Fruit fly (Drosophila melanogaster) whole organism, embryonic: ENCODE results near the gene Alg9.
A peak's percentile ranks its signal among the peaks of the same experiment; 100 is the strongest.

Experiments used
- Aef1 ChIP-seq: fragments of 200-800 bp; sonication (Bioruptor generic); IDR thresholded peaks from 3 replicates; pipeline ENCODE4 v1.3.6; 2022; ENCODE audit warnings: missing biosample characterization, missing genetic modification characterization
- Atf-2 ChIP-seq: fragments of 200-800 bp; sonication (Bioruptor generic); optimal IDR thresholded peaks from 2 replicates; lab custom pipeline; 2016; ENCODE audit warnings: missing biosample characterization, missing genetic modification characterization
- C15 ChIP-seq: fragments of 200-800 bp; sonication (Bioruptor generic); IDR thresholded peaks from 3 replicates; pipeline ENCODE4 v1.3.6; 2022; ENCODE audit warnings: missing biosample characterization, missing genetic modification characterization
- CG10959 ChIP-seq: fragments of 200-800 bp; sonication (Bioruptor generic); IDR thresholded peaks from 2 replicates; pipeline ENCODE4 v1.3.6; 2022; ENCODE audit warnings: missing biosample characterization, missing genetic modification characterization
- CG10979 ChIP-seq: fragments of 200-800 bp; sonication (Bioruptor generic); optimal IDR thresholded peaks from 2 replicates; lab custom pipeline; 2018; ENCODE audit warnings: missing biosample characterization, mild to moderate bottlenecking, missing genetic modification characterization, moderate library complexity
- CG11085 ChIP-seq: fragments of 200-800 bp; sonication (Bioruptor generic); IDR thresholded peaks from 2 replicates; pipeline ENCODE4 v1.3.6; 2022; ENCODE audit warnings: missing biosample characterization, missing genetic modification characterization
- CG11723 ChIP-seq: fragments of 200-800 bp; sonication (Bioruptor generic); optimal IDR thresholded peaks from 2 replicates; lab custom pipeline; 2017; ENCODE audit warnings: missing biosample characterization, mild to moderate bottlenecking, missing genetic modification characterization
- CG12769 ChIP-seq: fragments of 200-800 bp; sonication (Bioruptor generic); optimal IDR thresholded peaks from 2 replicates; lab custom pipeline; 2019; ENCODE audit warnings: missing biosample characterization, mild to moderate bottlenecking, missing genetic modification characterization, moderate library complexity
- CG12942 ChIP-seq: fragments of 200-800 bp; sonication (Bioruptor generic); optimal IDR thresholded peaks from 3 replicates; lab custom pipeline; 2016; ENCODE audit warnings: missing biosample characterization, missing genetic modification characterization
- CG13624 ChIP-seq: fragments of 200-800 bp; sonication (Bioruptor generic); optimal IDR thresholded peaks from 2 replicates; lab custom pipeline; 2016; ENCODE audit warnings: missing biosample characterization, missing genetic modification characterization
- CG13775 ChIP-seq: fragments of 200-800 bp; sonication (Bioruptor generic); optimal IDR thresholded peaks from 3 replicates; lab custom pipeline; 2017; ENCODE audit warnings: missing biosample characterization, mild to moderate bottlenecking, missing genetic modification characterization
- CG14667 ChIP-seq: fragments of 200-800 bp; sonication (Bioruptor generic); IDR thresholded peaks from 2 replicates; pipeline ENCODE4 v1.3.6; 2022; ENCODE audit warnings: missing biosample characterization, missing genetic modification characterization
- CG14860 ChIP-seq: fragments of 200-800 bp; sonication (Bioruptor generic); IDR thresholded peaks from 3 replicates; pipeline ENCODE4 v1.3.6; 2022; ENCODE audit warnings: missing biosample characterization, missing genetic modification characterization; ENCODE audit not compliant: partially characterized antibody
- CG14965 ChIP-seq: fragments of 200-800 bp; sonication (Bioruptor generic); optimal IDR thresholded peaks from 2 replicates; lab custom pipeline; 2016; ENCODE audit warnings: missing biosample characterization, missing genetic modification characterization, borderline replicate concordance
- CG16815 ChIP-seq: fragments of 200-800 bp; sonication (Bioruptor generic); optimal IDR thresholded peaks from 3 replicates; lab custom pipeline; 2017; ENCODE audit warnings: missing biosample characterization, mild to moderate bottlenecking, missing genetic modification characterization
- CG17328 ChIP-seq: fragments of 200-800 bp; sonication (Bioruptor generic); IDR thresholded peaks from 2 replicates; pipeline ENCODE4 v1.3.6; 2022; ENCODE audit warnings: missing biosample characterization, missing genetic modification characterization
- CG17829 ChIP-seq: fragments of 200-800 bp; optimal IDR thresholded peaks from 2 replicates; lab custom pipeline; 2019; ENCODE audit warnings: missing biosample characterization, mild to moderate bottlenecking, missing genetic modification characterization, moderate library complexity
- CG18262 ChIP-seq: fragments of 200-800 bp; optimal IDR thresholded peaks from 3 replicates; lab custom pipeline; 2019; ENCODE audit warnings: missing biosample characterization, mild to moderate bottlenecking, missing genetic modification characterization, moderate library complexity
- CG4360 ChIP-seq: fragments of 200-800 bp; sonication (Bioruptor generic); IDR thresholded peaks from 2 replicates; pipeline ENCODE4 v1.3.6; 2022; ENCODE audit warnings: missing biosample characterization, missing genetic modification characterization
- CG4730 ChIP-seq: fragments of 200-800 bp; sonication (Bioruptor generic); IDR thresholded peaks from 2 replicates; pipeline ENCODE4 v1.3.6; 2022; ENCODE audit warnings: missing biosample characterization, missing genetic modification characterization
- CG6813 ChIP-seq: fragments of 200-800 bp; sonication (Bioruptor generic); optimal IDR thresholded peaks from 2 replicates; lab custom pipeline; 2017; ENCODE audit warnings: missing biosample characterization, missing genetic modification characterization, mild to moderate bottlenecking, moderate library complexity, missing genetic modification reagents
- CG7372 ChIP-seq: fragments of 200-800 bp; sonication (Bioruptor generic); IDR thresholded peaks from 2 replicates; pipeline ENCODE4 v1.3.6; 2022; ENCODE audit warnings: missing biosample characterization, missing genetic modification characterization
- CG8388 ChIP-seq: fragments of 200-800 bp; sonication (Bioruptor generic); optimal IDR thresholded peaks from 2 replicates; lab custom pipeline; 2019; ENCODE audit warnings: missing biosample characterization, mild to moderate bottlenecking, missing genetic modification characterization, moderate library complexity
- CG9609 ChIP-seq: fragments of 200-800 bp; sonication (Bioruptor generic); optimal IDR thresholded peaks from 3 replicates; lab custom pipeline; 2016; ENCODE audit warnings: missing biosample characterization, missing genetic modification characterization
- CG9797 ChIP-seq: fragments of 200-800 bp; sonication (Bioruptor generic); optimal IDR thresholded peaks from 3 replicates; lab custom pipeline; 2018; ENCODE audit warnings: missing biosample characterization, mild to moderate bottlenecking, missing genetic modification characterization
- CG9817 ChIP-seq: fragments of 200-800 bp; sonication (Bioruptor generic); optimal IDR thresholded peaks from 2 replicates; lab custom pipeline; 2018; ENCODE audit warnings: missing biosample characterization, mild to moderate bottlenecking, missing genetic modification characterization, moderate library complexity
- Dfd ChIP-seq, 2 experiments: fragments of >200 bp; optimal IDR thresholded peaks; 2 replicates each; lab custom pipeline; 2017; ENCODE audit warnings: missing biosample characterization in 2 of 2, missing genetic modification characterization in 2 of 2
- Gsc ChIP-seq: fragments of 200-800 bp; sonication (Bioruptor generic); IDR thresholded peaks from 2 replicates; pipeline ENCODE4 v1.3.6; 2022; ENCODE audit warnings: missing biosample characterization, missing genetic modification characterization
- H2.0 ChIP-seq: fragments of 200-800 bp; sonication (Bioruptor generic); IDR thresholded peaks from 2 replicates; pipeline ENCODE4 v1.3.6; 2022; ENCODE audit warnings: missing biosample characterization, missing genetic modification characterization
- Hmr ChIP-seq: fragments of 200-800 bp; sonication (Bioruptor generic); optimal IDR thresholded peaks from 3 replicates; lab custom pipeline; 2017; ENCODE audit warnings: mild to moderate bottlenecking, missing biosample characterization, missing genetic modification reagents, missing genetic modification characterization
- NFAT ChIP-seq: fragments of 200-800 bp; sonication (Bioruptor generic); IDR thresholded peaks from 2 replicates; pipeline ENCODE4 v1.3.6; 2022; ENCODE audit warnings: missing biosample characterization, missing genetic modification characterization
- Nf-YB ChIP-seq: fragments of 200-800 bp; sonication (Bioruptor generic); optimal IDR thresholded peaks from 3 replicates; lab custom pipeline; 2019; ENCODE audit warnings: missing biosample characterization, mild to moderate bottlenecking, missing genetic modification characterization, moderate library complexity
- Rx ChIP-seq: fragments of 200-800 bp; sonication (Bioruptor generic); IDR thresholded peaks from 2 replicates; pipeline ENCODE4 v1.3.6; 2022; ENCODE audit warnings: missing biosample characterization, missing genetic modification characterization
- Ssrp ChIP-seq: fragments of 200-800 bp; sonication (Bioruptor generic); optimal IDR thresholded peaks from 2 replicates; lab custom pipeline; 2018; ENCODE audit warnings: missing biosample characterization, mild to moderate bottlenecking, missing genetic modification characterization, moderate library complexity
- Stat92E ChIP-seq, 3 experiments: fragments of >200 bp in 2 of 3; fragments of 200-800 bp in 1 of 3; sonication (Bioruptor generic) in 1 of 3; optimal IDR thresholded peaks; 2 replicates each; lab custom pipeline; 2017 to 2019; ENCODE audit warnings: missing biosample characterization in 3 of 3, missing genetic modification characterization in 3 of 3, mild to moderate bottlenecking in 1 of 3, moderate library complexity in 1 of 3
- Tbp ChIP-seq: fragments of >200 bp; optimal IDR thresholded peaks from 2 replicates; lab custom pipeline; 2018; ENCODE audit warnings: missing biosample characterization, missing genetic modification characterization
- Xrp1 ChIP-seq: fragments of 200-800 bp; sonication (Bioruptor generic); IDR thresholded peaks from 2 replicates; pipeline ENCODE4 v1.3.6; 2022; ENCODE audit warnings: missing biosample characterization, missing genetic modification characterization
- bcd ChIP-seq: fragments of 200-800 bp; sonication (Bioruptor generic); optimal IDR thresholded peaks from 2 replicates; lab custom pipeline; 2017; ENCODE audit warnings: missing biosample characterization, mild to moderate bottlenecking, missing genetic modification characterization
- ftz-f1 ChIP-seq: fragments of 200-800 bp; sonication (Bioruptor generic); optimal IDR thresholded peaks from 2 replicates; lab custom pipeline; 2016; ENCODE audit warnings: missing biosample characterization, missing genetic modification characterization
- gcm2 ChIP-seq: fragments of 200-800 bp; sonication (Bioruptor generic); optimal IDR thresholded peaks from 2 replicates; lab custom pipeline; 2016; ENCODE audit warnings: missing biosample characterization, missing genetic modification characterization
- gsb ChIP-seq: fragments of 200-800 bp; sonication (Bioruptor generic); IDR thresholded peaks from 2 replicates; pipeline ENCODE4 v1.3.6; 2022; ENCODE audit warnings: missing biosample characterization, missing genetic modification characterization
- h ChIP-seq: fragments of >200 bp; optimal IDR thresholded peaks from 2 replicates; lab custom pipeline; 2017
- odd ChIP-seq: fragments of 200-800 bp; sonication (Bioruptor generic); optimal IDR thresholded peaks from 2 replicates; lab custom pipeline; 2017; ENCODE audit warnings: missing biosample characterization, mild to moderate bottlenecking, missing genetic modification characterization
- psq ChIP-seq: fragments of 200-800 bp; sonication (Bioruptor generic); optimal IDR thresholded peaks from 2 replicates; lab custom pipeline; 2017; ENCODE audit warnings: missing biosample characterization, missing genetic modification characterization
- pzg ChIP-seq: fragments of 200-800 bp; sonication (Bioruptor generic); optimal IDR thresholded peaks from 3 replicates; lab custom pipeline; 2018; ENCODE audit warnings: missing biosample characterization, mild to moderate bottlenecking, missing genetic modification characterization, moderate library complexity
- run ChIP-seq: fragments of 200-800 bp; sonication (Bioruptor generic); optimal IDR thresholded peaks from 3 replicates; lab custom pipeline; 2018; ENCODE audit warnings: missing biosample characterization, mild to moderate bottlenecking, missing genetic modification characterization
- sd ChIP-seq: fragments of 200-800 bp; sonication (Bioruptor generic); optimal IDR thresholded peaks from 3 replicates; lab custom pipeline; 2018; ENCODE audit warnings: missing biosample characterization, mild to moderate bottlenecking, missing genetic modification characterization, moderate library complexity
- shn ChIP-seq: fragments of 200-800 bp; sonication (Bioruptor generic); optimal IDR thresholded peaks from 3 replicates; lab custom pipeline; 2016; ENCODE audit warnings: missing biosample characterization, missing genetic modification characterization
- unc-4 ChIP-seq: fragments of 200-800 bp; sonication (Bioruptor generic); IDR thresholded peaks from 2 replicates; pipeline ENCODE4 v1.3.6; 2022; ENCODE audit warnings: missing biosample characterization, missing genetic modification characterization; ENCODE audit not compliant: partially characterized antibody
- z ChIP-seq: fragments of 200-800 bp; sonication (Bioruptor generic); IDR thresholded peaks from 3 replicates; pipeline ENCODE4 v1.3.6; 2022; ENCODE audit warnings: missing biosample characterization, missing genetic modification characterization

Alg9 gene

DNA sequence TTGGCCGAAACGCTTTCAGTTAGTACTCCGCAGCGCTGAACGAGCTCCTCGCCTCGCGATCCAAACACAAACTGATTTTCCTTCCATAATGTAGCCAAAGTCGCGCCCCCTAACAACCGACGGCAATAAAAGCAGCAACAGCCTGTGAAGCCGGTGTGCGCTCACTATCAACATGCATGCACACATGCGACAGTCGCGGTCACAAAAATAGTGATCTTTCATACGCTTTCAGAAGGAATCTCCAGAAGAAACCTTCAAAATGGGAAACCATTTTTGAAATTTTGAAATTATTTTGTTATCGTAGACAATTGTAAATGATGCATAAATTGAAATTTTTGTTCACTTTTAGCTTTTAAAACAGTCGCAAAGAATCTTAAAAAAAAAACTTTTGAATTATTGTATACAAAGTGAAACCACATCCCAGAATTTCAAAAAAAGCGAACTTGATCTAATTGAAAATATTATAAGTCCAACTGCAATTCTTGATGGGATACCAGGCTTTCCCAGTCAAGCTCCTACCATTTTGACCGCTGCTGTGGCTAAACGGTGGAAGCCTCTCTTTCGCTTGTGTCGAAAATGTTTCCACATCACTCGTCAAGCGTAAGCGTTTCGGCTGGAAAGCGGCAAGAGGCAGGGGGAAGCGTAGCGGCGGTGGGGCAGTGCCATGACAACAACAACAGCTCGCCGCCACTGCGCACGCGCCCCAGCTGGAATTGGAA, 11.0 kb downstream of the Alg9 start, which contains the start of gene Cad96Cb (continued):
- TF ChIP-seq CG7372 (GFP tag; lab: Robert Waterston, UW) (peak; percentile 57; the same call in 1 of the 2 replicates), CG4730 (GFP tag; lab: Robert Waterston, UW) (no peak), Atf-2 (GFP tag; lab: Kevin White, UChicago) (peak; percentile 88), H2.0 (GFP tag; lab: Robert Waterston, UW) (peak; percentile 38; the same call in 1 of the 2 replicates), Rx (GFP tag; lab: Robert Waterston, UW) (no peak), CG12942 (GFP tag; lab: Kevin White, UChicago) (peak; percentile 53), Hmr (GFP tag; lab: Kevin White, UChicago) (peak; percentile 58), Aef1 (GFP tag; lab: Robert Waterston, UW) (peak; percentile 45; the same call in 1 of the 3 replicates), CG17328 (GFP tag; lab: Robert Waterston, UW) (peak; percentile 37), CG12769 (tag; lab: Kevin White, UChicago) (no peak), z (no peak), CG6813 (GFP tag; lab: Kevin White, UChicago) (peak; percentile 80), Xrp1 (peak; percentile 77), CG17829 (tag; lab: Kevin White, UChicago) (peak; percentile 84), Dfd (GFP tag; optimal IDR thresholded peaks at IDR 0.05; lab: Kevin White, UChicago) (no peak), run (peak; percentile 72), CG9609 (peak; percentile 75), CG10979 (peak; percentile 94), CG11085 (GFP tag; lab: Robert Waterston, UW) (no peak), gsb (GFP tag; lab: Robert Waterston, UW) (no peak), sd (peak; percentile 20), CG14667 (GFP tag; lab: Robert Waterston, UW) (0 out of 2 replicates have a peak, but pooled peaks have one; percentile 19), CG8388 (GFP tag; lab: Kevin White, UChicago) (peak; percentile 85), Tbp (no peak), CG10959 (GFP tag; lab: Robert Waterston, UW) (peak; percentile 36), CG14860 (no peak), ftz-f1 (GFP tag; lab: Kevin White, UChicago) (no peak), h (lab: Kevin White, UChicago) (no peak), CG18262 (peak; percentile 95), gcm2 (GFP tag; lab: Kevin White, UChicago) (no peak), Ssrp (peak; percentile 90), CG9797 (no peak), CG4360 (GFP tag; lab: Robert Waterston, UW) (peak; percentile 94), CG13775 (peak; percentile 84), Nf-YB (GFP tag; lab: Kevin White, UChicago) (peak; percentile 67), C15 (GFP tag; lab: Robert Waterston, UW) (no peak; the same call in 2 of the 3 replicates), pzg (GFP tag; lab: Kevin White, UChicago) (no peak), CG9817 (peak; percentile 43), Stat92E (GFP tag; optimal IDR thresholded peaks at IDR 0.05; lab: Kevin White, UChicago) (peak in 1 of 3 experiments; percentile 27), CG16815 (peak; percentile 79), unc-4 (GFP tag; lab: Robert Waterston, UW) (no peak), bcd (GFP tag; lab: Kevin White, UChicago) (peak; percentile 84), CG13624 (no peak), psq (GFP tag; lab: Kevin White, UChicago) (no peak), CG11723 (GFP tag; lab: Kevin White, UChicago) (peak; percentile 80), CG14965 (GFP tag; lab: Kevin White, UChicago) (peak; percentile 40), odd (GFP tag; lab: Kevin White, UChicago) (peak; percentile 90), NFAT (no peak), shn (GFP tag; lab: Kevin White, UChicago) (peak; percentile 53), Gsc (no peak)
